Worm (Caenorhabditis elegans): ENCODE data around the gene abts-4.

abts-4 gene

ce11 chrX:6747906-6748356 lies 13.6 kb downstream of the abts-4 start (continued):
- 0 out of 2 replicates have a peak, but pooled peaks have one; percentile 40 for TF ChIP-seq dmd-9 (GFP tag; IDR thresholded peaks at IDR 0.05)
- peak; percentile 41 for TF ChIP-seq mep-1 (tag; optimal IDR thresholded peaks at IDR 0.05)
- TF ChIP-seq ZK337.2 (GFP tag; IDR thresholded peaks at IDR 0.05): no peak
- no peak for TF ChIP-seq ceh-82 (tag; optimal IDR thresholded peaks at IDR 0.05)
- TF ChIP-seq nhr-28 (tag; optimal IDR thresholded peaks at IDR 0.05): peak; percentile 26
- TF ChIP-seq spr-3 (GFP tag; optimal IDR thresholded peaks at IDR 0.05): peak; percentile 2
- peak; percentile 80 for TF ChIP-seq lin-1 (GFP tag; IDR thresholded peaks at IDR 0.05)
- TF ChIP-seq zag-1 (tag; optimal IDR thresholded peaks at IDR 0.05): no peak
- TF ChIP-seq T26A8.4 (GFP tag; IDR thresholded peaks at IDR 0.05): 0 out of 2 replicates have a peak, but pooled peaks have one; percentile 18
- TF ChIP-seq lsy-2 (tag; optimal IDR thresholded peaks at IDR 0.05): peak in 1 of 2 experiments; percentile 45
- TF ChIP-seq mdt-29 (GFP tag; IDR thresholded peaks at IDR 0.05): peak; percentile 70
- TF ChIP-seq tra-1 (GFP tag; IDR thresholded peaks at IDR 0.05): peak; percentile 65; the same call in 1 of the 2 replicates
- TF ChIP-seq ztf-7 (tag; optimal IDR thresholded peaks at IDR 0.05): peak; percentile 28
- TF ChIP-seq arid-1 (GFP tag; conservative IDR thresholded peaks at IDR 0.05): no peak
- no peak for TF ChIP-seq cey-2 (tag; optimal IDR thresholded peaks at IDR 0.05; ENCODE audit: borderline replicate concordance, insufficient read depth)
- 0 out of 2 replicates have a peak, but pooled peaks have one; percentile 9 for TF ChIP-seq madf-9 (GFP tag; conservative IDR thresholded peaks at IDR 0.05)

- TF ChIP-seq Y48G9A.11 (GFP tag; IDR thresholded peaks at IDR 0.05) (no peak), pha-4 (GFP tag; IDR thresholded peaks at IDR 0.05) (no peak), pha-4 (tag; optimal IDR thresholded peaks at IDR 0.05) (peak; percentile 34), fkh-10 (GFP tag; optimal IDR thresholded peaks at IDR 0.05) (no peak), dve-1 (tag; optimal IDR thresholded peaks at IDR 0.05; ENCODE audit: insufficient read depth) (peak; percentile 7), daf-12 (tag; optimal IDR thresholded peaks at IDR 0.05) (no peak), mdl-1 (tag; optimal IDR thresholded peaks at IDR 0.05) (peak in 1 of 2 experiments; percentile 89), aha-1 (tag) (peak; percentile 97), unc-62 (GFP tag; optimal IDR thresholded peaks at IDR 0.05 in 1 of 2) (peak in 1 of 2 experiments; percentile 31), unc-62 (tag; optimal IDR thresholded peaks at IDR 0.05) (no peak), attf-4 (tag; optimal IDR thresholded peaks at IDR 0.05) (no peak), ama-1 (optimal IDR thresholded peaks at IDR 0.05) (peak; percentile 46), zag-1 (tag; optimal IDR thresholded peaks at IDR 0.05) (no peak), lim-7 (GFP tag; IDR thresholded peaks at IDR 0.05) (no peak), nhr-11 (tag; optimal IDR thresholded peaks at IDR 0.05) (no peak), lsy-2 (tag; optimal IDR thresholded peaks at IDR 0.05) (peak in 1 of 2 experiments; percentile 14), daf-8 (GFP tag; IDR thresholded peaks at IDR 0.05) (no peak), hmg-1.1 (GFP tag; IDR thresholded peaks at IDR 0.05) (0 out of 2 replicates have a peak, but pooled peaks have one; percentile 11), hif-1 (tag; optimal IDR thresholded peaks at IDR 0.05) (peak in 1 of 2 experiments; percentile 64), lin-38 (GFP tag; IDR thresholded peaks at IDR 0.05) (peak; percentile 29; the same call in 1 of the 2 replicates), hlh-30 (tag; optimal IDR thresholded peaks at IDR 0.05; ENCODE audit: insufficient read depth) (peak; percentile 54), mdt-29 (GFP tag; IDR thresholded peaks at IDR 0.05) (0 out of 2 replicates have a peak, but pooled peaks have one; percentile 4)
These were observed 14.7 kb downstream of the abts-4 start for ce11 chrX:6746849-6747248.

ce11 chrX:6745515-6745914 lies 16.0 kb downstream of the abts-4 start:
- no peak for TF ChIP-seq R02D3.7 (tag; optimal IDR thresholded peaks at IDR 0.05)
- TF ChIP-seq nhr-11 (tag; optimal IDR thresholded peaks at IDR 0.05): peak; percentile 77
- TF ChIP-seq nhr-10 (tag; optimal IDR thresholded peaks at IDR 0.05): no peak
- peak in 1 of 2 experiments; percentile 93 for TF ChIP-seq mdl-1 (tag; optimal IDR thresholded peaks at IDR 0.05)
- TF ChIP-seq D1046.2 (GFP tag; IDR thresholded peaks at IDR 0.05): no peak
- TF ChIP-seq ceh-32 (tag; optimal IDR thresholded peaks at IDR 0.05; ENCODE audit: poor library complexity): no peak
- TF ChIP-seq madf-9 (GFP tag; conservative IDR thresholded peaks at IDR 0.05): 0 out of 2 replicates have a peak, but pooled peaks have one; percentile 8
- TF ChIP-seq nhr-111 (GFP tag; optimal IDR thresholded peaks at IDR 0.05): no peak
- TF ChIP-seq lin-1 (GFP tag; IDR thresholded peaks at IDR 0.05): no peak
- no peak for TF ChIP-seq pqm-1 (tag; optimal IDR thresholded peaks at IDR 0.05)
- no peak for TF ChIP-seq zag-1 (tag; optimal IDR thresholded peaks at IDR 0.05)
- peak; percentile 70 for TF ChIP-seq hlh-11 (tag; optimal IDR thresholded peaks at IDR 0.05)
- peak; percentile 40; the same call in 1 of the 2 replicates for TF ChIP-seq mxl-2 (GFP tag; conservative IDR thresholded peaks at IDR 0.05)
- TF ChIP-seq ztf-7 (tag; optimal IDR thresholded peaks at IDR 0.05): no peak
- TF ChIP-seq dmd-6 (GFP tag; IDR thresholded peaks at IDR 0.05): 0 out of 2 replicates have a peak, but pooled peaks have one; percentile 11
- no peak for TF ChIP-seq F26F4.8 (GFP tag; conservative IDR thresholded peaks at IDR 0.05)
- TF ChIP-seq nhr-28 (tag; optimal IDR thresholded peaks at IDR 0.05): peak; percentile 0
- peak in 1 of 2 experiments; percentile 4 for TF ChIP-seq hif-1 (tag; optimal IDR thresholded peaks at IDR 0.05)
- TF ChIP-seq daf-16 (GFP tag; optimal IDR thresholded peaks at IDR 0.05): peak in 1 of 2 experiments; percentile 50
- no peak for TF ChIP-seq daf-16 (tag; optimal IDR thresholded peaks at IDR 0.05)
- peak; percentile 74 for TF ChIP-seq hlh-30 (tag; optimal IDR thresholded peaks at IDR 0.05; ENCODE audit: insufficient read depth)
